Worm (Caenorhabditis elegans): Measurements from ENCODE around the gene hpr-17.

Gene hpr-17

ce11 chrII:13189363-13189762 is 32.5 kb upstream of the hpr-17 start (continued):
- TF ChIP-seq aly-2 (tag; optimal IDR thresholded peaks at IDR 0.05) (no peak), C34B4.2 (tag; optimal IDR thresholded peaks at IDR 0.05) (no peak), elt-3 (tag; optimal IDR thresholded peaks at IDR 0.05) (peak in 1 of 6 experiments; percentile 27), ama-1 (optimal IDR thresholded peaks at IDR 0.05) (no peak), grh-1 (GFP tag; IDR thresholded peaks at IDR 0.05) (no peak), nhr-76 (tag; optimal IDR thresholded peaks at IDR 0.05) (no peak), blmp-1 (tag; optimal IDR thresholded peaks at IDR 0.05) (peak; percentile 63), nhr-85 (tag) (peak; percentile 74), efl-1 (optimal IDR thresholded peaks at IDR 0.05) (peak in 1 of 2 experiments; percentile 27), efl-1 (GFP tag; optimal IDR thresholded peaks at IDR 0.05 in 1 of 2) (peak; percentile 41 to 94), elt-2 (tag; optimal IDR thresholded peaks at IDR 0.05) (no peak), nhr-71 (tag; optimal IDR thresholded peaks at IDR 0.05) (peak; percentile 56), ztf-4 (tag; optimal IDR thresholded peaks at IDR 0.05) (no peak), ceh-63 (GFP tag; optimal IDR thresholded peaks at IDR 0.05) (no peak), sptf-1 (tag; optimal IDR thresholded peaks at IDR 0.05) (no peak), lin-13 (GFP tag; optimal IDR thresholded peaks at IDR 0.05) (no peak), nhr-90 (tag; optimal IDR thresholded peaks at IDR 0.05; ENCODE audit: poor library complexity) (peak; percentile 37), nhr-237 (tag; optimal IDR thresholded peaks at IDR 0.05) (no peak), unc-98 (GFP tag; IDR thresholded peaks at IDR 0.05) (no peak), jun-1 (tag; optimal IDR thresholded peaks at IDR 0.05) (no peak), aha-1 (tag; optimal IDR thresholded peaks at IDR 0.05) (no peak), ceh-88 (GFP tag; IDR thresholded peaks at IDR 0.05) (no peak), lir-3 (tag; optimal IDR thresholded peaks at IDR 0.05; ENCODE audit: poor library complexity) (no peak), fkh-10 (GFP tag; optimal IDR thresholded peaks at IDR 0.05) (no peak), nhr-20 (tag; optimal IDR thresholded peaks at IDR 0.05) (peak; percentile 46), egl-27 (tag; optimal IDR thresholded peaks at IDR 0.05) (no peak), tlp-1 (tag; optimal IDR thresholded peaks at IDR 0.05) (no peak), ets-5 (GFP tag; IDR thresholded peaks at IDR 0.05) (no peak), ceh-82 (tag; optimal IDR thresholded peaks at IDR 0.05) (peak in 1 of 3 experiments; percentile 1), fos-1 (tag; optimal IDR thresholded peaks at IDR 0.05) (no peak), pqm-1 (tag; optimal IDR thresholded peaks at IDR 0.05) (no peak), pax-3 (tag; optimal IDR thresholded peaks at IDR 0.05) (no peak)

DNA sequence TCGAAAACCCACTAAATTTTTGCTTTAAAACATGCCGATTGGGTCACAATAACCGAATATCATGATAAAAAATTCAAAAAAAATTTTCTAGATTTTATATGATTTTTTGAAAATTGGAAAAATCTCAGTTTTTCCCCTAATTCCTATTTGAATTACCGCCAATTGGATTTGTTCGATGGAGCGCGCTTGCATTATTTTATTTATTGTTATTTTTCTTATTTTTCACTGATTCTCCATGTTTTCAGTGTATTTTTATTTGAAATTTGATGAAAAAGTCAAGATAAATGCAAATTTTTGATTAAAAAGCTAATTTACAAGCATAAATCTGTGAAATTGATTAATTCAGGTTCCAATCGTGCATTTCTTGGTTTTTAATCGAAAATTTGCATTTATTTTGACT is 31.2 kb upstream of the hpr-17 start:
- no peak for TF ChIP-seq aly-2 (tag; optimal IDR thresholded peaks at IDR 0.05)
- TF ChIP-seq nhr-77 (tag; optimal IDR thresholded peaks at IDR 0.05), result no peak
- no peak for TF ChIP-seq efl-1 (optimal IDR thresholded peaks at IDR 0.05)
- TF ChIP-seq efl-1 (GFP tag; optimal IDR thresholded peaks at IDR 0.05 in 1 of 2), result peak; percentile 48 to 94
- peak in 1 of 3 experiments; percentile 3 for TF ChIP-seq dpl-1 (GFP tag; optimal IDR thresholded peaks at IDR 0.05)

ce11 chrII:13187188-13187587 is 30.3 kb upstream of the hpr-17 start, which contains the start of gene mecr-1:
mecr-1 (minus strand) TSS chrII:13187314.
- TF ChIP-seq fkh-8 (tag; optimal IDR thresholded peaks at IDR 0.05) (peak; percentile 15), ceh-82 (tag; optimal IDR thresholded peaks at IDR 0.05) (peak in 2 of 3 experiments; percentile 23 to 36), ceh-88 (GFP tag; IDR thresholded peaks at IDR 0.05) (no peak), unc-98 (GFP tag; IDR thresholded peaks at IDR 0.05) (no peak), snu-23 (GFP tag; optimal IDR thresholded peaks at IDR 0.05) (peak; percentile 63), hpl-2 (GFP tag; optimal IDR thresholded peaks at IDR 0.05) (no peak), ces-1 (GFP tag; optimal IDR thresholded peaks at IDR 0.05) (no peak), elt-2 (tag; optimal IDR thresholded peaks at IDR 0.05) (no peak), C34B4.2 (tag; optimal IDR thresholded peaks at IDR 0.05) (no peak), lin-35 (GFP tag; optimal IDR thresholded peaks at IDR 0.05) (peak; percentile 63 to 66), ztf-11 (tag; optimal IDR thresholded peaks at IDR 0.05) (no peak), F16B12.6 (tag; optimal IDR thresholded peaks at IDR 0.05) (peak; percentile 8), C04F5.9 (tag; optimal IDR thresholded peaks at IDR 0.05) (no peak), ceh-90 (tag; optimal IDR thresholded peaks at IDR 0.05) (no peak), mab-9 (GFP tag; IDR thresholded peaks at IDR 0.05) (no peak), elt-3 (tag; optimal IDR thresholded peaks at IDR 0.05) (peak in 1 of 6 experiments; percentile 20), nhr-28 (tag; optimal IDR thresholded peaks at IDR 0.05) (no peak), tbx-2 (tag; optimal IDR thresholded peaks at IDR 0.05) (peak; percentile 51), ceh-63 (GFP tag; optimal IDR thresholded peaks at IDR 0.05) (no peak), vab-15 (tag; optimal IDR thresholded peaks at IDR 0.05) (no peak), tlp-1 (tag; optimal IDR thresholded peaks at IDR 0.05) (no peak), ets-5 (GFP tag; IDR thresholded peaks at IDR 0.05) (no peak), fkh-4 (tag; optimal IDR thresholded peaks at IDR 0.05; ENCODE audit: borderline replicate concordance) (no peak), hlh-4 (tag; optimal IDR thresholded peaks at IDR 0.05) (no peak), nhr-77 (tag; optimal IDR thresholded peaks at IDR 0.05) (no peak), hlh-17 (GFP tag; optimal IDR thresholded peaks at IDR 0.05; ENCODE audit: borderline replicate concordance) (no peak)
